Worm (Caenorhabditis elegans) whole organism, L1 larva: ENCODE data around the gene asp-13.

Experiments
- aly-2 ChIP-seq: fragments of 150-350 bp; optimal IDR thresholded peaks from 2 replicates; lab custom pipeline; 2014; ENCODE audit warnings: missing biosample characterization, missing genetic modification characterization
- ama-1 ChIP-seq: fragments of 150-350 bp; optimal IDR thresholded peaks from 2 replicates; lab custom pipeline; 2014
- fkh-10 ChIP-seq: sonication (generic microtip); optimal IDR thresholded peaks from 2 replicates; lab custom pipeline; 2017; ENCODE audit warnings: missing biosample characterization, missing genetic modification reagents, missing genetic modification characterization
- lin-13 ChIP-seq: fragments of 150-350 bp; optimal IDR thresholded peaks from 2 replicates; lab custom pipeline; 2014; ENCODE audit warnings: missing biosample characterization, missing genetic modification reagents, missing genetic modification characterization
- nhr-76 ChIP-seq: sonication (generic microtip); optimal IDR thresholded peaks from 2 replicates; lab custom pipeline; 2017; ENCODE audit warnings: missing biosample characterization, missing genetic modification characterization
- nhr-77 ChIP-seq: fragments of 150-350 bp; optimal IDR thresholded peaks from 2 replicates; lab custom pipeline; 2014; ENCODE audit warnings: missing biosample characterization, missing genetic modification characterization

DNA sequence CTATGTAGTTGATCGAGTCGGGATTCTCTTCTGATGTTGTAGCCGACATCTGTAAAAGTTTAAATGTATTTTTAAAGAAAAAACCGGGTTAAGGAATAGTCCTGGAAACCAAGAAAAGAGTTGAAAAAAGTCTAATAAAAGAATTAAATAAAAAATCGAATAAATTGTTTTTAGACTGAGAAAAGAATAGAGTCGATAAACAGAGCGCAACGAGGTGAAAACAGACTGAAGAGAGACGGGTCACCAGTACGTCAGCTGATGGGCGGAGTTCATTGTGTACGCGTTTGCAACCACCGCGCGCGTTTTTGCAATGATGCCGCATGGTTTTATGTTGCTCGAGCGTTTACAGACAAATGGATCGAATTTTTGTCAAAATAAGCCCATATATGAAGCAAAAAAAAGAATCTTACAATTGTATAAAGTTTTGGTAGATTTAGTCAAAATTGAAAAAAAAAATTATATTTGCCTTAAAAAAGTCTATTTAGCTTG is 11.7 kb downstream of the asp-13 start, which contains the start of gene atg-18:
- TF ChIP-seq lin-13 (GFP tag; lab: Kevin White, UChicago) (peak; percentile 81), fkh-10 (GFP tag; lab: Kevin White, UChicago) (no peak), nhr-76 (tag; lab: Kevin White, UChicago) (no peak), nhr-77 (tag; lab: Kevin White, UChicago) (no peak), aly-2 (no peak), ama-1 (lab: Kevin White, UChicago) (no peak)
